Worm (Caenorhabditis elegans) whole organism, mixed stage, embryonic: Measurements from ENCODE around the gene spig-1.
A peak's percentile ranks its signal among the peaks of the same experiment; 100 is the strongest.

Experiments used
- M03D4.4 ChIP-seq: sonication (generic microtip); optimal IDR thresholded peaks from 2 replicates; lab custom pipeline; 2017; ENCODE audit warnings: mild to moderate bottlenecking, missing genetic modification characterization, missing compliant biosample characterization
- bed-3 ChIP-seq: fragments of 200-800 bp; sonication (Bioruptor generic); optimal IDR thresholded peaks from 3 replicates; lab custom pipeline; 2018; ENCODE audit warnings: mild to moderate bottlenecking, missing genetic modification characterization, moderate library complexity, missing compliant biosample characterization
- blmp-1 ChIP-seq: fragments of 150-350 bp; optimal IDR thresholded peaks from 2 replicates; lab custom pipeline; 2014; ENCODE audit warnings: missing biosample characterization, missing genetic modification characterization
- ceh-39 ChIP-seq: fragments of 150-350 bp; optimal IDR thresholded peaks from 2 replicates; lab custom pipeline; 2014; ENCODE audit warnings: missing biosample characterization, missing genetic modification characterization
- ceh-43 ChIP-seq: fragments of 200-800 bp; sonication (Bioruptor generic); optimal IDR thresholded peaks from 2 replicates; lab custom pipeline; 2018; ENCODE audit warnings: mild to moderate bottlenecking, missing genetic modification characterization, moderate library complexity, missing compliant biosample characterization
- ceh-83 ChIP-seq: fragments of 200-800 bp; sonication (Bioruptor generic); optimal IDR thresholded peaks from 2 replicates; lab custom pipeline; 2018; ENCODE audit warnings: mild to moderate bottlenecking, missing genetic modification characterization, missing compliant biosample characterization
- ces-1 ChIP-seq: fragments of 150-350 bp; optimal IDR thresholded peaks from 2 replicates; lab custom pipeline; 2014; ENCODE audit warnings: missing biosample characterization, missing genetic modification reagents, missing genetic modification characterization
- cnd-1 ChIP-seq: fragments of 200-800 bp; sonication (Bioruptor generic); optimal IDR thresholded peaks from 2 replicates; lab custom pipeline; 2018; ENCODE audit warnings: mild to moderate bottlenecking, missing genetic modification characterization, missing compliant biosample characterization
- drap-1 ChIP-seq: fragments of 200-800 bp; sonication (Bioruptor generic); optimal IDR thresholded peaks from 3 replicates; lab custom pipeline; 2018; ENCODE audit warnings: mild to moderate bottlenecking, missing genetic modification characterization, missing compliant biosample characterization
- elt-3 ChIP-seq: fragments of 150-350 bp; optimal IDR thresholded peaks from 2 replicates; lab custom pipeline; 2014; ENCODE audit warnings: missing biosample characterization, missing genetic modification characterization
- flh-1 ChIP-seq: fragments of 200-800 bp; sonication (Bioruptor generic); optimal IDR thresholded peaks from 2 replicates; lab custom pipeline; 2018; ENCODE audit warnings: mild to moderate bottlenecking, missing genetic modification characterization, moderate library complexity, missing compliant biosample characterization
- lin-13 ChIP-seq: fragments of 150-350 bp; optimal IDR thresholded peaks from 2 replicates; lab custom pipeline; 2014; ENCODE audit warnings: missing biosample characterization, missing genetic modification characterization
- lsy-2 ChIP-seq: fragments of 150-350 bp; optimal IDR thresholded peaks from 2 replicates; lab custom pipeline; 2014; ENCODE audit warnings: missing biosample characterization, missing genetic modification characterization
- mab-5 ChIP-seq: fragments of 150-350 bp; optimal IDR thresholded peaks from 2 replicates; lab custom pipeline; 2014; ENCODE audit warnings: missing biosample characterization, missing genetic modification characterization
- nhr-12 ChIP-seq: fragments of 150-350 bp; optimal IDR thresholded peaks from 2 replicates; lab custom pipeline; 2014; ENCODE audit warnings: missing biosample characterization, missing genetic modification characterization
- nhr-2 ChIP-seq: fragments of 150-350 bp; optimal IDR thresholded peaks from 2 replicates; lab custom pipeline; 2014; ENCODE audit warnings: missing biosample characterization, missing genetic modification characterization
- nhr-237 ChIP-seq: fragments of 150-350 bp; optimal IDR thresholded peaks from 2 replicates; lab custom pipeline; 2014; ENCODE audit warnings: missing biosample characterization, missing genetic modification characterization
- nhr-28 ChIP-seq: fragments of 150-350 bp; optimal IDR thresholded peaks from 2 replicates; lab custom pipeline; 2014; ENCODE audit warnings: missing biosample characterization, missing genetic modification characterization
- nhr-76 ChIP-seq: sonication (generic microtip); optimal IDR thresholded peaks from 2 replicates; lab custom pipeline; 2017; ENCODE audit warnings: missing biosample characterization, missing genetic modification characterization
- pha-4 ChIP-seq: fragments of 150-350 bp; optimal IDR thresholded peaks from 2 replicates; lab custom pipeline; 2018; ENCODE audit warnings: missing biosample characterization, missing genetic modification reagents, missing genetic modification characterization
- snpc-4 ChIP-seq: fragments of 150-350 bp; optimal IDR thresholded peaks from 2 replicates; lab custom pipeline; 2014; ENCODE audit warnings: missing biosample characterization, missing genetic modification characterization
- sptf-1 ChIP-seq: sonication (generic microtip); optimal IDR thresholded peaks from 2 replicates; lab custom pipeline; 2017; ENCODE audit warnings: mild to moderate bottlenecking, missing genetic modification characterization, moderate library complexity, missing compliant biosample characterization
- tbx-8 ChIP-seq: fragments of 200-800 bp; sonication (Bioruptor generic); optimal IDR thresholded peaks from 2 replicates; lab custom pipeline; 2018; ENCODE audit warnings: mild to moderate bottlenecking, missing genetic modification characterization, moderate library complexity, missing compliant biosample characterization
- unc-120 ChIP-seq: sonication (generic microtip); optimal IDR thresholded peaks from 2 replicates; lab custom pipeline; 2017; ENCODE audit warnings: missing genetic modification characterization, missing compliant biosample characterization; ENCODE audit not compliant: poor library complexity, severe bottlenecking
- unc-39 ChIP-seq: fragments of 150-350 bp; optimal IDR thresholded peaks from 2 replicates; lab custom pipeline; 2014; ENCODE audit warnings: missing biosample characterization, missing genetic modification characterization
- unc-62 ChIP-seq: fragments of 150-350 bp; optimal IDR thresholded peaks from 2 replicates; lab custom pipeline; 2014; ENCODE audit warnings: missing biosample characterization, missing genetic modification reagents, missing genetic modification characterization
- ztf-11 ChIP-seq: fragments of 150-350 bp; optimal IDR thresholded peaks from 2 replicates; lab custom pipeline; 2014; ENCODE audit warnings: missing biosample characterization, missing genetic modification characterization

Gene spig-1

DNA sequence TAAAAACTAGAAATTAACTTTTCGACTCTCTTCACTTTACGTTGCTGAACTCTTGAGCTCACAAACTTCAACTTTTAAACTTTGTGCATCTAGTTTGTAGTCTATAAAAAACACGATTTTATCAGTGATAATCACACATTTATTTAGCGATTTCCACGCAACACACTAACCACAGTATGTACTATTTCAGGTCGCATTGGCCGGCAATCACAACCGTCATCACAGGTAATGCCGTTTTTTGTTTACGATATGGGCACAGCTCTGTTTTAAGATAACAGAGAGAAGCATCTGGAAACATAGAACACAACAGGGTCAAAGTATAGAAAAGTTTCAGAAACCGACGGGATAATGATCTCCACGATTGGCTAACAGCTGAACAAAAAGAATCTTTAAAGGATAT lies 24.6 kb downstream of the spig-1 start:
- TF ChIP-seq nhr-237 (tag; lab: Kevin White, UChicago) (no peak), unc-39 (no peak), blmp-1 (no peak), nhr-12 (tag; lab: Kevin White, UChicago) (no peak), bed-3 (GFP tag; lab: Kevin White, UChicago) (no peak), cnd-1 (tag; lab: Kevin White, UChicago) (no peak), drap-1 (GFP tag; lab: Kevin White, UChicago) (no peak), ceh-43 (GFP tag; lab: Kevin White, UChicago) (no peak), ces-1 (no peak)

DNA sequence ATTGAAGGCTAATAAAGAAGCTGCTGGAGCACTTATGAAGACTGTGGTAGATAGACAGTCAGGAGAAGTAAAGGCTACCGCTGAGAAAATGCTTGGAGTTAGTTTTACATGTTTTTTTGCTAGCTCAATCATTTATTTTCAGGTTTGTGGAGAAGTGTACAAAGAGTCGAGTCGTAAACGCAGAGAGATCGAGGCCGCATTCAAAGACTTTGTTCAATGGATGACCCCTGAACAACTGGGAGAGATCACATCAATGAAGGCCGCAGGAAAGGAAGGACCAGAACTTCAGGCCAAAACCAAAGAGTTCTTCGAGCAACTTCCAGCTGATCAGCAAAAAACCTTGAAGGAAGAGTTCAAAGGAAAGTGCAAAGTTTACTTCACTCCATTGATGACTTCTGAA lies 27.2 kb downstream of the spig-1 start:
- TF ChIP-seq unc-39, result no peak
- TF ChIP-seq snpc-4, result no peak
- TF ChIP-seq ceh-39 (tag; lab: Kevin White, UChicago), result no peak
- no peak for TF ChIP-seq ces-1
- no peak for TF ChIP-seq lin-13 (tag; lab: Kevin White, UChicago)
- no peak for TF ChIP-seq cnd-1 (tag; lab: Kevin White, UChicago)
- TF ChIP-seq, all 35 proteins: peak for 0

DNA sequence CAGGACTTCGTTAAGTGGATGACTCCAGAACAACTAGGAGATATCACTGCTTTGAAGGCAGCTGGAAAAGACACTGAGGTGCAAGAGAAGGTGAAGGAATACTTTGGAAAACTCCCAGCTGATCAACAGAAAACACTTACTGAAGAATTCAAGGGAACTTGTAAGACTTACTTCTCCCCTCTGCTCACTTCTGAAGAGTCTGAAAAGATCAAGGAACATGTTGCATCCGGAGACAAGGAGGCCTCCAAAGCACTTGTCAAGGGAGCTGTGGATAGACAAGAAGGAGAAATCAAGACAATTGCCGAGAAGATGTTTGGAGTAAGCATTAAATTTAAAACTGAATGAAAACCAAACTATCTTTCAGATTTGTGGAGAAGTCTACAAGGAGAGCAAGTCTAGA lies 27.9 kb downstream of the spig-1 start:
- TF ChIP-seq cnd-1 (tag; lab: Kevin White, UChicago) (no peak), sptf-1 (tag; lab: Kevin White, UChicago) (no peak)

DNA sequence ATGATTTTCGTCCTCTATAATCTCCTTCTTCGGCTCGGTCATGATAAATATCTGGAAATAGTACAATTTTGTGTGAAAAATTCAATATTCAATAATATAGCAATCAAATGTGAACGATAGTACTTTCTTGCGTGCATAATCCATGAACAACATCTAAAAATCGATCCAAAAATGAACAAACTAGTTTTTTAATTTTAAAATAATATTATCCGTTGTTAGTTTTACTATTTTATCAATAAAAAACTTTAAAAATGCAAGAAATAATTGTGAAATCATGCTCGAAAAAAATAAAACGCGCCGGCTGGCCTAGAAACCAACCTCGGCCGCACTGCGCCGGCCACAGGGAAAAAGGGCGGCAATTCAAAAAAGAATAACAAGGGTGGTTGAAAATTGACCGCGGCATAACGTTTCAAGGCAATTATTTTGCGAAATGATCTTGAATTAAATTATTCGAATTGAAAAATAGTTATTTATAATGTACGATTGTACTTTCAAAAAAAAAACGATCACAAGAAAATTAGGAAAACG lies 33.2 kb downstream of the spig-1 start, which contains the start of gene mys-1:
TSS of gene mys-1 (minus strand) at position 51 of the 528 bp plus-strand sequence.
- TF ChIP-seq ceh-43 (GFP tag; lab: Kevin White, UChicago) (no peak), lsy-2 (tag; lab: Kevin White, UChicago) (peak; percentile 51), pha-4 (tag; lab: Kevin White, UChicago) (no peak), sptf-1 (tag; lab: Kevin White, UChicago) (peak; percentile 22), lin-13 (tag; lab: Kevin White, UChicago) (peak; percentile 2), ceh-83 (GFP tag; lab: Kevin White, UChicago) (no peak), flh-1 (GFP tag; lab: Kevin White, UChicago) (no peak)

DNA sequence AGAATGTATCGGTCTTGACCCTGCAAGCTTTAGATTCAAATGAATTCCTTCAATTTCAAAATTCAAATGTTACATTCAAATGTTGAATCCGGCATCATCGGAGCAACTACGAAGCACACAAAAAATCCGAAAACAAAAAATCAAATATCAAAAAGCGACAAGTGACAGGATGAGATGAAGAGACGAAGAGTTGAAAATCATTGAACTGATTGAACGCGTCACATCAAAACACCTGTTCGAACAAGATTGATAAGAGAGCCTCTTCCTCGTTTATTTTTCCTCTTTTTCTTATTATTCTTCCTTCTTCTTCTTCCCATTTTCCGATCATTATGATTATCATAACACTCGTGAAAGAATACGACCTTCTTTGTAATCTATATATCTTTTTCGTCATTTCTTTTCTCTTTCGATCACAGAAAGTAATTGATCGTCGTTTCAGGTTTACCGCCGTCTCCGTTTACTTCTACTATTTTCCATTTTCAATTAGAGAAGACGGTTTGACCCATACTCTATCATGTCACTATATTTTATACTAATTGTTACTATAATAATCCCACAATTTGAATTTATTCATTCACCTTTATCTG lies 34.1 kb downstream of the spig-1 start, which contains the start of gene VC5.2:
TSS of gene VC5.2 (plus strand) at position 439 of the 587 bp plus-strand sequence.
- TF ChIP-seq nhr-237 (tag; lab: Kevin White, UChicago), result no peak
- peak; percentile 91 for TF ChIP-seq unc-62

DNA sequence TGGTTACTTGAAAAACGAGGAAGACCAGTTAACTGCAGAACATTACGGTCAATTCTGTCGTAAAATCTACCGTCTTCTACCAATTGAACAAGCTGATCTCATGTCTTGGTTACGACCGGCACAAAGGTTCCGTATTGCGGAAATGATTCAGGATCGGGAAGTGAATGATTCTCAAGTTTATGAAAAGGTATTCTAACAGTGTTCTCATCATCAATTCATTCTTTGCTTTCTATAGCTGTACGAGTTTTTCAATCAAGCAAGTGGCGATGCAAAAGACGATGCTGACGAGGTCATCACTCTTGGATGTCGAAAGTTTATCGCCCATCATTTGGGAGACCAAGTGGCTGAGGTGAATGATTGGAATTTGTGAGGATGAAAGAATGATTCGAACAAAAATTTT lies 35.8 kb downstream of the spig-1 start:
- TF ChIP-seq unc-120 (tag; lab: Kevin White, UChicago), result no peak

DNA sequence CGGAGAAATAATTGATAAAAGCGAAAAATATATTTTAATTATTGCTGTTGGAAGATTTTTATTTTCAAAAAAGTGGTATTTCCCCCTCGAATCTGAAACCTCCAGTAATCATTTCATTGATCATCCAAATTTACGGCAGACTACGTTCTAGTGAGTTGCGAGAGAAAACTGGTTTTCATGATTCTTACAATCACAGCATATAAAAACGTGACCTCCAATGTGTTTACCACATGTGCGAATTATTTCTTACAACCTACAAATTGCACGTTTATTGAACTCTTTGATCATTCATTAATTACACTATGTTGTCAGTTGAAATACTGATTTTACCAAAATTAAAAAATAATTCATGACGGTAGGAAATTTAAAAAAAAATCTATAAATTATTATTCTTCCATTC lies 37.7 kb downstream of the spig-1 start:
- TF ChIP-seq flh-1 (GFP tag; lab: Kevin White, UChicago) (no peak), nhr-28 (tag; lab: Kevin White, UChicago) (no peak), elt-3 (tag; lab: Kevin White, UChicago) (no peak), nhr-76 (tag; lab: Kevin White, UChicago) (no peak), nhr-12 (tag; lab: Kevin White, UChicago) (no peak)

DNA sequence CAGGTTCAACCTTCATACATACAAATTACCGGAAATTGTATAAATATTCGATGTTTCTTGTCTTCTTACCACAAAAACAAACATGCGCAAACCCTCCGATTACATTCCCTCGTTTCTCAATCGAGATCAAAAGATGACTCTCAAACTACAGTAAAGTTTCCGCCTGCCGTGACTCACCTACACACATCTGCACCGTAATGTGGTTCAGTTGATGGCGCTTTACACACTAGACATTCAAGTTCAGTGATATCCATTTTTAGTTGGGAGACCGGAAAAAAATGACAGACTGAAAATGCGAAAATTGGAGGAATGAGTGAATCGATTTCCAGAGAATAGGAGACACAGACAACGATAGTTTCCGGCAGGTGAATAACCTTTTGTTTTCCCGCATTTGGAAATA lies 39.8 kb downstream of the spig-1 start, which contains the start of gene nhr-286:
TSS of gene nhr-286 (minus strand) at position 324 of the 400 bp plus-strand sequence.
- no peak for TF ChIP-seq ceh-39 (tag; lab: Kevin White, UChicago)
- no peak for TF ChIP-seq drap-1 (GFP tag; lab: Kevin White, UChicago)
- no peak for TF ChIP-seq nhr-237 (tag; lab: Kevin White, UChicago)
- TF ChIP-seq ztf-11, result no peak
- no peak for TF ChIP-seq mab-5 (tag; lab: Kevin White, UChicago)
- TF ChIP-seq nhr-12 (tag; lab: Kevin White, UChicago), result no peak
- no peak for TF ChIP-seq M03D4.4
- TF ChIP-seq nhr-2 (tag; lab: Kevin White, UChicago), result no peak
- TF ChIP-seq lin-13 (tag; lab: Kevin White, UChicago), result no peak
- no peak for TF ChIP-seq ceh-43 (GFP tag; lab: Kevin White, UChicago)
- TF ChIP-seq ces-1, result no peak
- TF ChIP-seq tbx-8 (GFP tag; lab: Kevin White, UChicago), result no peak
